Worm (Caenorhabditis elegans): ENCODE data around the gene cest-10.

ce11 chrIV:7230935-7231334, 50.6 kb downstream of the cest-10 start, which contains the start of gene D2024.4:
- TF ChIP-seq tbx-37 (GFP tag; conservative IDR thresholded peaks at IDR 0.05) (no peak), ama-1 (optimal IDR thresholded peaks at IDR 0.05) (no peak), sea-1 (GFP tag; conservative IDR thresholded peaks at IDR 0.05) (no peak), flt-1 (GFP tag; IDR thresholded peaks at IDR 0.05) (no peak), aly-1 (tag; optimal IDR thresholded peaks at IDR 0.05) (no peak), tbx-11 (GFP tag; IDR thresholded peaks at IDR 0.05) (no peak), hnd-1 (tag; optimal IDR thresholded peaks at IDR 0.05) (no peak), ceh-36 (tag; optimal IDR thresholded peaks at IDR 0.05) (no peak), scrt-1 (GFP tag; IDR thresholded peaks at IDR 0.05) (no peak), hmbx-1 (tag; optimal IDR thresholded peaks at IDR 0.05) (no peak), B0310.2 (tag; optimal IDR thresholded peaks at IDR 0.05) (no peak)
